Fruit fly (Drosophila melanogaster) Kc167 (cell line): ENCODE results near the gene mex1.

Experiments
- Myc ChIP-seq: fragments of >200 bp; optimal IDR thresholded peaks from 2 replicates; lab custom pipeline; 2017; ENCODE audit warnings: missing external identifiers
- Sin3A ChIP-seq: fragments of >200 bp; optimal IDR thresholded peaks from 2 replicates; lab custom pipeline; 2018; ENCODE audit warnings: missing external identifiers
- h ChIP-seq: fragments of >200 bp; optimal IDR thresholded peaks from 3 replicates; lab custom pipeline; 2018; ENCODE audit warnings: missing external identifiers
- insv ChIP-seq: fragments of >200 bp; optimal IDR thresholded peaks from 3 replicates; lab custom pipeline; 2018; ENCODE audit warnings: missing external identifiers
- psq ChIP-seq: fragments of >200 bp; optimal IDR thresholded peaks from 2 replicates; lab custom pipeline; 2017; ENCODE audit warnings: missing external identifiers
- ttk ChIP-seq: sonication (Bioruptor generic); optimal IDR thresholded peaks from 2 replicates; lab custom pipeline; 2017; ENCODE audit warnings: missing external identifiers

The mex1 gene

dm6 chr3L:15543467-15543866 is 24.1 kb upstream of the mex1 start:
- TF ChIP-seq Myc (lab: Kevin White, UChicago): no peak

dm6 chr3L:15543049-15543448 is 23.7 kb upstream of the mex1 start:
- TF ChIP-seq ttk (no peak), psq (lab: Kevin White, UChicago) (no peak), Myc (lab: Kevin White, UChicago) (no peak), Sin3A (lab: Kevin White, UChicago) (no peak), insv (lab: Kevin White, UChicago) (no peak), h (lab: Kevin White, UChicago) (no peak)

- TF ChIP-seq insv (lab: Kevin White, UChicago) (no peak), Myc (lab: Kevin White, UChicago) (no peak)
Observed at dm6 chr3L:15541281-15541680, 21.9 kb upstream of the mex1 start.

dm6 chr3L:15540682-15541081 is 21.3 kb upstream of the mex1 start:
- TF ChIP-seq Myc (lab: Kevin White, UChicago) (no peak), ttk (no peak), psq (lab: Kevin White, UChicago) (no peak), Sin3A (lab: Kevin White, UChicago) (no peak), h (lab: Kevin White, UChicago) (no peak), insv (lab: Kevin White, UChicago) (no peak)

dm6 chr3L:15539903-15540409 is 20.6 kb upstream of the mex1 start:
- TF ChIP-seq insv (lab: Kevin White, UChicago): no peak
- TF ChIP-seq Myc (lab: Kevin White, UChicago): no peak
- TF ChIP-seq Sin3A (lab: Kevin White, UChicago): no peak
- no peak for TF ChIP-seq h (lab: Kevin White, UChicago)
- no peak for TF ChIP-seq psq (lab: Kevin White, UChicago)
- TF ChIP-seq ttk: no peak

- TF ChIP-seq h (lab: Kevin White, UChicago) (no peak), psq (lab: Kevin White, UChicago) (no peak), Myc (lab: Kevin White, UChicago) (no peak), Sin3A (lab: Kevin White, UChicago) (no peak)
Observed at dm6 chr3L:15538582-15539490, 19.4 kb upstream of the mex1 start.

- TF ChIP-seq h (lab: Kevin White, UChicago) (no peak), insv (lab: Kevin White, UChicago) (no peak), ttk (no peak), psq (lab: Kevin White, UChicago) (no peak), Myc (lab: Kevin White, UChicago) (no peak)
Observed at dm6 chr3L:15537916-15538581, 18.7 kb upstream of the mex1 start.

dm6 chr3L:15536550-15536949 is 17.2 kb upstream of the mex1 start:
- TF ChIP-seq Sin3A (lab: Kevin White, UChicago) (no peak), Myc (lab: Kevin White, UChicago) (no peak), psq (lab: Kevin White, UChicago) (no peak), h (lab: Kevin White, UChicago) (no peak), insv (lab: Kevin White, UChicago) (no peak), ttk (no peak)

- TF ChIP-seq Sin3A (lab: Kevin White, UChicago) (no peak), Myc (lab: Kevin White, UChicago) (no peak), h (lab: Kevin White, UChicago) (no peak)
Observed at dm6 chr3L:15535800-15536225, 16.4 kb upstream of the mex1 start.

- no peak for TF ChIP-seq Myc (lab: Kevin White, UChicago)
- no peak for TF ChIP-seq ttk
- TF ChIP-seq h (lab: Kevin White, UChicago): no peak
- no peak for TF ChIP-seq Sin3A (lab: Kevin White, UChicago)
- no peak for TF ChIP-seq psq (lab: Kevin White, UChicago)
- no peak for TF ChIP-seq insv (lab: Kevin White, UChicago)
Observed at dm6 chr3L:15535228-15535598, 15.8 kb upstream of the mex1 start, which contains the start of gene CrebA. Gene CrebA, plus strand, starts transcription at chr3L:15535395.

dm6 chr3L:15534274-15535227 is 15.2 kb upstream of the mex1 start:
- TF ChIP-seq Sin3A (lab: Kevin White, UChicago) (no peak), insv (lab: Kevin White, UChicago) (no peak), h (lab: Kevin White, UChicago) (no peak), psq (lab: Kevin White, UChicago) (no peak), Myc (lab: Kevin White, UChicago) (no peak), ttk (no peak)
